Worm (Caenorhabditis elegans) whole organism, late embryonic: ENCODE data around the gene prx-6.

Experiments used
- F13H6.1 ChIP-seq: sonication (generic microtip); optimal IDR thresholded peaks from 2 replicates; lab custom pipeline; 2016; ENCODE audit warnings: missing genetic modification characterization, missing compliant biosample characterization
- T23F11.4 ChIP-seq: fragments of 200-800 bp; sonication (Bioruptor generic); optimal IDR thresholded peaks from 2 replicates; lab custom pipeline; 2018; ENCODE audit warnings: mild to moderate bottlenecking, missing genetic modification characterization, missing compliant biosample characterization
- ahr-1 ChIP-seq: sonication (generic microtip); optimal IDR thresholded peaks from 2 replicates; lab custom pipeline; 2016; ENCODE audit warnings: missing genetic modification characterization, missing compliant biosample characterization
- ama-1 ChIP-seq: fragments of 150-350 bp; optimal IDR thresholded peaks from 2 replicates; lab custom pipeline; 2014
- ceh-14 ChIP-seq: sonication (generic microtip); optimal IDR thresholded peaks from 2 replicates; lab custom pipeline; 2016; ENCODE audit warnings: missing genotype, missing genetic modification characterization, missing compliant biosample characterization
- ceh-18 ChIP-seq: sonication (generic microtip); optimal IDR thresholded peaks from 2 replicates; lab custom pipeline; 2016; ENCODE audit warnings: missing genetic modification characterization, missing compliant biosample characterization
- ceh-19 ChIP-seq: fragments of 200-800 bp; sonication (Bioruptor generic); optimal IDR thresholded peaks from 2 replicates; lab custom pipeline; 2018; ENCODE audit warnings: mild to moderate bottlenecking, missing genetic modification characterization, missing compliant biosample characterization
- ceh-2 ChIP-seq: sonication (generic microtip); optimal IDR thresholded peaks from 2 replicates; lab custom pipeline; 2016; ENCODE audit warnings: missing genotype, missing genetic modification characterization, missing compliant biosample characterization
- ceh-24 ChIP-seq: sonication (generic microtip); optimal IDR thresholded peaks from 2 replicates; lab custom pipeline; 2016; ENCODE audit warnings: mild to moderate bottlenecking, missing genetic modification characterization, missing compliant biosample characterization
- ceh-34 ChIP-seq: sonication (generic microtip); optimal IDR thresholded peaks from 2 replicates; lab custom pipeline; 2016; ENCODE audit warnings: mild to moderate bottlenecking, missing genetic modification characterization, missing compliant biosample characterization
- ceh-6 ChIP-seq: fragments of 200-800 bp; sonication (Bioruptor generic); optimal IDR thresholded peaks from 2 replicates; lab custom pipeline; 2018; ENCODE audit warnings: mild to moderate bottlenecking, missing genetic modification characterization, missing compliant biosample characterization
- che-1 ChIP-seq: sonication (generic microtip); optimal IDR thresholded peaks from 2 replicates; lab custom pipeline; 2016; ENCODE audit warnings: mild to moderate bottlenecking, missing genetic modification characterization, missing compliant biosample characterization
- dve-1 ChIP-seq: sonication (generic microtip); optimal IDR thresholded peaks from 2 replicates; lab custom pipeline; 2017; ENCODE audit warnings: antibody characterized with exemption, mild to moderate bottlenecking, missing genetic modification characterization, missing compliant biosample characterization
- ets-4 ChIP-seq: sonication (generic microtip); optimal IDR thresholded peaks from 2 replicates; lab custom pipeline; 2016; ENCODE audit warnings: missing genetic modification characterization, missing compliant biosample characterization
- eyg-1 ChIP-seq: sonication (generic microtip); optimal IDR thresholded peaks from 2 replicates; lab custom pipeline; 2016; ENCODE audit warnings: missing genotype, missing genetic modification characterization, missing compliant biosample characterization
- fax-1 ChIP-seq: sonication (generic microtip); optimal IDR thresholded peaks from 2 replicates; lab custom pipeline; 2016; ENCODE audit warnings: missing genotype, missing genetic modification characterization, missing compliant biosample characterization
- fkh-10 ChIP-seq: fragments of 150-350 bp; optimal IDR thresholded peaks from 2 replicates; lab custom pipeline; 2014; ENCODE audit warnings: missing biosample characterization, missing genetic modification reagents, missing genetic modification characterization
- fkh-6 ChIP-seq: sonication (generic microtip); optimal IDR thresholded peaks from 2 replicates; lab custom pipeline; 2016; ENCODE audit warnings: missing genetic modification characterization, missing compliant biosample characterization
- hlh-13 ChIP-seq: fragments of 200-800 bp; sonication (Bioruptor generic); optimal IDR thresholded peaks from 2 replicates; lab custom pipeline; 2018; ENCODE audit warnings: mild to moderate bottlenecking, missing genetic modification characterization, missing compliant biosample characterization
- hlh-8 ChIP-seq: sonication (generic microtip); optimal IDR thresholded peaks from 2 replicates; lab custom pipeline; 2016; ENCODE audit warnings: missing genotype, missing genetic modification characterization, missing compliant biosample characterization
- madf-2 ChIP-seq: sonication (generic microtip); optimal IDR thresholded peaks from 2 replicates; lab custom pipeline; 2017; ENCODE audit warnings: missing genetic modification characterization, missing compliant biosample characterization
- nfya-1 ChIP-seq: sonication (generic microtip); optimal IDR thresholded peaks from 2 replicates; lab custom pipeline; 2017; ENCODE audit warnings: missing genetic modification characterization, mild to moderate bottlenecking, missing compliant biosample characterization, antibody characterized with exemption, moderate library complexity
- nhr-11 ChIP-seq: fragments of 150-350 bp; optimal IDR thresholded peaks from 2 replicates; lab custom pipeline; 2014; ENCODE audit warnings: missing biosample characterization, missing genetic modification characterization
- nhr-232 ChIP-seq: sonication (generic microtip); optimal IDR thresholded peaks from 2 replicates; lab custom pipeline; 2016; ENCODE audit warnings: missing genetic modification characterization, missing compliant biosample characterization
- odd-2 ChIP-seq: sonication (generic microtip); optimal IDR thresholded peaks from 2 replicates; lab custom pipeline; 2017; ENCODE audit warnings: antibody characterized with exemption, mild to moderate bottlenecking, missing genetic modification characterization, missing compliant biosample characterization
- pax-1 ChIP-seq: fragments of 150-350 bp; optimal IDR thresholded peaks from 2 replicates; lab custom pipeline; 2014; ENCODE audit warnings: missing biosample characterization, missing genetic modification characterization
- pqm-1 ChIP-seq: sonication (generic microtip); optimal IDR thresholded peaks from 2 replicates; lab custom pipeline; 2016; ENCODE audit warnings: missing genetic modification characterization, missing compliant biosample characterization
- sdc-2 ChIP-seq: sonication (generic microtip); optimal IDR thresholded peaks from 2 replicates; lab custom pipeline; 2016; ENCODE audit warnings: missing genotype, missing genetic modification characterization, missing compliant biosample characterization
- sox-4 ChIP-seq: sonication (generic microtip); optimal IDR thresholded peaks from 2 replicates; lab custom pipeline; 2017; ENCODE audit warnings: mild to moderate bottlenecking, missing genetic modification characterization, inconsistent platforms, missing compliant biosample characterization
- tbx-7 ChIP-seq: sonication (generic microtip); optimal IDR thresholded peaks from 2 replicates; lab custom pipeline; 2016; ENCODE audit warnings: missing genotype, missing genetic modification characterization, missing compliant biosample characterization
- unc-86 ChIP-seq: sonication (generic microtip); optimal IDR thresholded peaks from 2 replicates; lab custom pipeline; 2016; ENCODE audit warnings: missing genetic modification characterization, missing compliant biosample characterization
- ztf-16 ChIP-seq: sonication (generic microtip); optimal IDR thresholded peaks from 2 replicates; lab custom pipeline; 2017; ENCODE audit warnings: missing genetic modification characterization, missing compliant biosample characterization

Gene prx-6

DNA sequence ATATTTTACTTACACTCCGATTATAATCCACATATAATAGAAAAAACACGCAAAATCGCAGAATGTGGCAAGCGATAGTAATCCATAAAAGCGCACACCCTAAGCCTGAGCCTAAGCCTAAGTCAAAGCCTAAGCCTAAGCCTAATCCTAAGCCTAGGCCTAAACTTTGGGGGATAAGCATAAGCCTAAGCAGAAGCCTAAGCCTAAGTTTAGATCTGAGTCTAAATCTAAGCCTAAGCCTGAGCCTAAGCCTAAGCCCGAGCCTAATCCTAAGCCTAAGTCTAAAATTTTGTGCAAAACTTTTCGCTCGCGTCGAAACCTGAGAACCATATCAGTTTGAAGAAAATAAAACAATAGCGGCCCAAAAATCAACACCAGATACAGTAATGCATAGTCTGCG lies 35.8 kb downstream of the prx-6 start:
- TF ChIP-seq hlh-8 (tag; lab: Kevin White, UChicago) (no peak), dve-1 (tag; lab: Kevin White, UChicago) (peak; percentile 74)

DNA sequence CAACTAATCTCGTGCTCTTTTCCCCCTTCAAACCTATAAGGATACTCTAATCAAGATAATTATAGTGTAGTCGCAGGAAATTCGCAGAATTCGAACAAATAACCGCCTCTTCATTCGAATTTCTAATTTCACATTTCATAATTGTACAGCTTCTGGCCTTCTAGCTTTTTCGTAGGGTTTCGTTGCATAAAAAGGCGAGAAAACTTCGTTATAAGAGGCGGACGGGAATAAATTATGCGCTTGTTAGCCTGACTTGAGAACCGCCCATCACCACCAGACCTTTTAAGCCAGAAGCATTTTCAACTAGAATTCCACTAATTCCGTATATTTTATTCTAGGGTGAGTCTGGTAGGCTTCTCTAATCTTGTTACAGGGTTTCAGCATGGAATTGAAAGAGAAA lies 38.2 kb downstream of the prx-6 start, which contains the start of gene K03B4.4:
Gene K03B4.4 (plus strand): TSS at position 301 of the 400 bp plus-strand sequence.
- no peak for TF ChIP-seq madf-2
- no peak for TF ChIP-seq ceh-6 (GFP tag; lab: Kevin White, UChicago)
- no peak for TF ChIP-seq hlh-8 (tag; lab: Kevin White, UChicago)
- TF ChIP-seq sdc-2 (tag; lab: Kevin White, UChicago), result no peak
- TF ChIP-seq F13H6.1 (tag; lab: Kevin White, UChicago), result no peak
- no peak for TF ChIP-seq hlh-13
- TF ChIP-seq odd-2 (tag; lab: Kevin White, UChicago), result no peak
- no peak for TF ChIP-seq fax-1 (tag; lab: Kevin White, UChicago)

DNA sequence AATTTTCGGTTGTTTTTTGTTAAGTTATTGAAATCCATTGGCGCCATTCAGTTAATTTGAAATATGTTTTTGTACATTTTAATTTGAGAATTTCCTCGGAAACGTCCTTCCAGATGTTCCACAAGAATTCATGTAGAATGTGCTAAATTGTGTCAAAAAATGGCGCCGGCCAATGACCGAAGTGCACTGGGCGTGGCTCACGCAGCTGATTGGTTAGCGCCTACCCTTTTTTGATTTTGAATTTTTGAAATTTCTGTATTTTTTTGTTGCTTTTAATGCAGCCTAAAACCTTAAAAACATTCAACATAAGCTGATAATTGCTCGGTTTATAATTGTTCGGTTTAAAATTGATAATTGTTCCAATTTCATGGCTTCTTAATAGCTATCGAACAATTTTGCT lies 43.1 kb downstream of the prx-6 start:
- TF ChIP-seq ztf-16 (tag; lab: Kevin White, UChicago) (no peak), nfya-1 (tag; lab: Kevin White, UChicago) (peak; percentile 65)

DNA sequence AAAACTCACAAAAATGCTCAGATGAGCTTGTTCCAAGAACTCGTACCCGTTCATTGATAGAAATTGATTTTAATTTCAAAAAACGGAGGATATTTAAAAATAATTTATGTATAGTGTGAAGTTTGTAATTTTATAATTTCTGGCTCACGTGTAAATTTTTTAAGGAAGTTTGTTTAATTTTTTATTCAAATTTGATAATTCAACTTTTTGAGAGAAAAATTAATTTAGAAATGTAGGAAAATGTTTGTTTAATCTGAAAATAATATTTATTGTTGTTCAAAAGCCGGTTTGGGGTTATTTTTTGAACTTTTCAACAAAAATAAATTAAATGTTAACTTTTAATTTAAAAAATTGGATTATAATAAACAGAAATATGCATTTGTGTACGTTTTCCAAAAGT lies 43.8 kb downstream of the prx-6 start, which contains the start of gene K03B4.6:
Gene K03B4.6 (minus strand): TSS at position 101 of the 400 bp plus-strand sequence.
- TF ChIP-seq che-1 (tag; lab: Kevin White, UChicago), result no peak
- TF ChIP-seq T23F11.4 (GFP tag; lab: Kevin White, UChicago), result no peak
- no peak for TF ChIP-seq fkh-10 (GFP tag; lab: Kevin White, UChicago)
- no peak for TF ChIP-seq pax-1 (tag; lab: Kevin White, UChicago)
- TF ChIP-seq fax-1 (tag; lab: Kevin White, UChicago), result no peak
- TF ChIP-seq sox-4, result no peak

DNA sequence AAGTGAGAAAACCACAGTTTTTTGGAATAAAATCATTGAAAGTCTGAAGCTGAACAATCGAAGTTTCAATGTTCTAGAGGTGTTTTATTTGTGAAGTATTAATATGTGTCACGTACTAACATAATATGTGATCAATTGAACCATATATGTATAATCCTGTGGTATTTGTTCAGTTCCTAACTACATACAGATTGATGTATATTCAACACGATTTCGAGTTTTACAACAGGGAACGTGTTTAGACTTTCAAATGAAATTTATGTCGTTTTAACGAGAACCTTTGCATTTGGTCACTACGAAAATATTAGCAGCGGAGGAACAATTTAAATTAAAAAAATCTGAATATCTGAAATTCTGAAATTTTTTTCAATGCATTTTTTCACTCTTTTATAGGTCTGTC lies 45.4 kb downstream of the prx-6 start, which contains the start of gene K03B4.8:
Gene K03B4.8 (minus strand): TSS at position 101 of the 400 bp plus-strand sequence.
- TF ChIP-seq fkh-6 (tag; lab: Kevin White, UChicago), result no peak
- TF ChIP-seq sox-4, result no peak
- TF ChIP-seq ceh-14, result no peak
- no peak for TF ChIP-seq ceh-2 (tag; lab: Kevin White, UChicago)
- TF ChIP-seq ama-1, result no peak
- TF ChIP-seq ahr-1 (tag; lab: Kevin White, UChicago), result no peak
- TF ChIP-seq ceh-19 (GFP tag; lab: Kevin White, UChicago), result no peak
- TF ChIP-seq T23F11.4 (GFP tag; lab: Kevin White, UChicago), result no peak
- TF ChIP-seq ceh-18 (tag; lab: Kevin White, UChicago), result no peak
- TF ChIP-seq tbx-7 (tag; lab: Kevin White, UChicago), result no peak
- no peak for TF ChIP-seq nhr-232 (tag; lab: Kevin White, UChicago)
- TF ChIP-seq ztf-16 (tag; lab: Kevin White, UChicago), result no peak
- TF ChIP-seq fkh-10 (GFP tag; lab: Kevin White, UChicago), result no peak
- no peak for TF ChIP-seq ceh-24 (tag; lab: Kevin White, UChicago)
- no peak for TF ChIP-seq ceh-34 (tag; lab: Kevin White, UChicago)
- no peak for TF ChIP-seq hlh-8 (tag; lab: Kevin White, UChicago)
- TF ChIP-seq dve-1 (tag; lab: Kevin White, UChicago), result no peak
- no peak for TF ChIP-seq ets-4
- TF ChIP-seq ceh-6 (GFP tag; lab: Kevin White, UChicago), result no peak

DNA sequence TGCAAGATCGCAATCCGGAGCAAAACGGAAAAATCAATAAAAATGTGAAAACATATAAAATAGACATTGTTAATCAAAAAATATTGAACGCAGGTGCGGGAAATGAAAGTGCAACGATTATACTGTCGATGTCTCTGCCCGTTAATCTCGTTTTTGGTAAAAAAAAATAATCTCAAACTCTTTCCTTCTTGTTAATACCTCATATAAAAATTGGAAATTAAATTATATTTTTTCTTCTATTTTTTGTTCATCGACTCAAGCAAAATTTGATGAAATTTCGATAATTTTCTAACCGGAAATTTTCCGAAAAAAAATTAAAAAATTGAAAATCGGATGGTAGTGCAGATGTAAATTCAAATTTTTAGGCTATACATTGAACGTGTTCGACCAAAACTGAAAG lies 47.4 kb downstream of the prx-6 start, which contains the start of gene K03B4.9:
Gene K03B4.9 (minus strand): TSS at position 101 of the 400 bp plus-strand sequence.
- no peak for TF ChIP-seq eyg-1 (tag; lab: Kevin White, UChicago)
- no peak for TF ChIP-seq ceh-34 (tag; lab: Kevin White, UChicago)

DNA sequence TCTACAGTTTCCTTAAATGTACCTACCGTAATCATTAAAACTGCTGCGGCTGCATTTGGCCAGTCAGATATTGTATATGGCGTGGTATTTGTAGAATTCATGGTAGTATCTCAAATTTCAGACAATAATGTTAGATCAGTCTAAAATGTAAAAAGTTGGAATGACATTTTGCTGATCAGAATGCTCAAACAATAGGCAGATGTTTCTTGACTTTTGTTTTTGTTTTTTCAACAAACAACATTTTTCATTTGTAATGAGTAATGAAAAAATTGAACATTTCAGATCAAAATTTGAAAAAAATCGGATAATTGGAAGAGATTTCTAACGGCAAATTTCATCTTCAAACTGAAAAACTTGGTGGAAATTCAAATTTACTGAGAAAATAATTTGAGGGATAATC lies 51.3 kb downstream of the prx-6 start, which contains the start of gene srx-77:
Gene srx-77 (minus strand): TSS at position 101 of the 400 bp plus-strand sequence.
- TF ChIP-seq nhr-11 (tag; lab: Kevin White, UChicago) (no peak), ceh-6 (GFP tag; lab: Kevin White, UChicago) (no peak), pqm-1 (tag; lab: Kevin White, UChicago) (no peak), ceh-18 (tag; lab: Kevin White, UChicago) (no peak), unc-86 (tag; lab: Kevin White, UChicago) (no peak)
